Fruit fly (Drosophila melanogaster) whole organism, embryonic: Measurements from ENCODE around the gene CG43915.

Experiments used
- Ada2b ChIP-seq: fragments of 200-800 bp; sonication (Bioruptor generic); IDR thresholded peaks from 2 replicates; pipeline ENCODE4 v1.3.6; 2022; ENCODE audit warnings: missing biosample characterization, missing genetic modification characterization
- Atf-2 ChIP-seq: fragments of 200-800 bp; sonication (Bioruptor generic); optimal IDR thresholded peaks from 2 replicates; lab custom pipeline; 2016; ENCODE audit warnings: missing biosample characterization, missing genetic modification characterization
- CG10321 ChIP-seq: fragments of 200-800 bp; sonication (Bioruptor generic); IDR thresholded peaks from 2 replicates; pipeline ENCODE4 v1.3.6; 2022; ENCODE audit warnings: missing biosample characterization, missing genetic modification characterization
- CG10654 ChIP-seq: fragments of 200-800 bp; sonication (Bioruptor generic); optimal IDR thresholded peaks from 2 replicates; lab custom pipeline; 2016; ENCODE audit warnings: missing biosample characterization, missing genetic modification characterization
- CG11456 ChIP-seq: fragments of 200-800 bp; sonication (Bioruptor generic); IDR thresholded peaks from 3 replicates; pipeline ENCODE4 v1.3.6; 2022; ENCODE audit warnings: missing biosample characterization, missing genetic modification characterization
- CG15479 ChIP-seq: fragments of 200-800 bp; sonication (Bioruptor generic); optimal IDR thresholded peaks from 3 replicates; lab custom pipeline; 2019; ENCODE audit warnings: missing biosample characterization, mild to moderate bottlenecking, missing genetic modification characterization, moderate library complexity
- CG1602 ChIP-seq: fragments of 200-800 bp; sonication (Bioruptor generic); optimal IDR thresholded peaks from 3 replicates; lab custom pipeline; 2016; ENCODE audit warnings: missing biosample characterization, missing genetic modification characterization
- CG16813 ChIP-seq: fragments of 200-800 bp; sonication (Bioruptor generic); IDR thresholded peaks from 3 replicates; pipeline ENCODE4 v1.3.6; 2022; ENCODE audit warnings: missing biosample characterization, missing genetic modification characterization; ENCODE audit not compliant: partially characterized antibody
- CG17361 ChIP-seq: fragments of 200-800 bp; sonication (Bioruptor generic); IDR thresholded peaks from 3 replicates; pipeline ENCODE4 v1.3.6; 2022; ENCODE audit warnings: missing biosample characterization, missing genetic modification characterization
- CG18476 ChIP-seq: fragments of 200-800 bp; sonication (Bioruptor generic); optimal IDR thresholded peaks from 2 replicates; lab custom pipeline; 2016; ENCODE audit warnings: missing biosample characterization, mild to moderate bottlenecking, missing genetic modification characterization
- CG18619 ChIP-seq: fragments of 200-800 bp; sonication (Bioruptor generic); optimal IDR thresholded peaks from 3 replicates; lab custom pipeline; 2017; ENCODE audit warnings: missing biosample characterization, mild to moderate bottlenecking, missing genetic modification characterization
- CG2199 ChIP-seq: fragments of 200-800 bp; sonication (Bioruptor generic); IDR thresholded peaks from 3 replicates; pipeline ENCODE4 v1.3.6; 2022; ENCODE audit warnings: missing biosample characterization, missing genetic modification characterization
- CG2889 ChIP-seq: fragments of 200-800 bp; sonication (Bioruptor generic); IDR thresholded peaks from 3 replicates; pipeline ENCODE4 v1.3.6; 2022; ENCODE audit warnings: missing biosample characterization, missing genetic modification characterization
- CG31441 ChIP-seq: fragments of 200-800 bp; sonication (Bioruptor generic); IDR thresholded peaks from 2 replicates; pipeline ENCODE4 v1.3.6; 2022; ENCODE audit warnings: missing biosample characterization, missing genetic modification characterization
- CG3838 ChIP-seq: fragments of 200-800 bp; sonication (Bioruptor generic); optimal IDR thresholded peaks from 3 replicates; lab custom pipeline; 2016; ENCODE audit warnings: missing biosample characterization, missing genetic modification characterization
- CG4820 ChIP-seq: fragments of 200-800 bp; sonication (Bioruptor generic); optimal IDR thresholded peaks from 3 replicates; lab custom pipeline; 2016; ENCODE audit warnings: missing biosample characterization, missing genetic modification characterization
- CG6175 ChIP-seq: fragments of 200-800 bp; sonication (Bioruptor generic); IDR thresholded peaks from 3 replicates; pipeline ENCODE4 v1.3.6; 2022; ENCODE audit warnings: missing biosample characterization, missing genetic modification characterization
- CG6791 ChIP-seq: fragments of 200-800 bp; sonication (Bioruptor generic); IDR thresholded peaks from 3 replicates; pipeline ENCODE4 v1.3.6; 2022; ENCODE audit warnings: missing biosample characterization, missing genetic modification characterization; ENCODE audit not compliant: partially characterized antibody
- CG7928 ChIP-seq: fragments of 200-800 bp; sonication (Bioruptor generic); optimal IDR thresholded peaks from 2 replicates; lab custom pipeline; 2017; ENCODE audit warnings: missing biosample characterization, mild to moderate bottlenecking, missing genetic modification characterization
- CG8359 ChIP-seq: fragments of 200-800 bp; sonication (Bioruptor generic); optimal IDR thresholded peaks from 2 replicates; lab custom pipeline; 2017; ENCODE audit warnings: missing biosample characterization, mild to moderate bottlenecking, missing genetic modification characterization, borderline replicate concordance
- HLH4C ChIP-seq: fragments of 200-800 bp; sonication (Bioruptor generic); IDR thresholded peaks from 3 replicates; pipeline ENCODE4 v1.3.6; 2022; ENCODE audit warnings: missing biosample characterization, missing genetic modification characterization; ENCODE audit not compliant: partially characterized antibody
- MTF-1 ChIP-seq: fragments of 200-800 bp; sonication (Bioruptor generic); optimal IDR thresholded peaks from 2 replicates; lab custom pipeline; 2018; ENCODE audit warnings: missing biosample characterization, mild to moderate bottlenecking, missing genetic modification characterization, borderline replicate concordance
- Mad ChIP-seq: fragments of 200-800 bp; sonication (Bioruptor generic); optimal IDR thresholded peaks from 2 replicates; lab custom pipeline; 2016; ENCODE audit warnings: missing biosample characterization, missing genetic modification characterization
- Stat92E ChIP-seq, 3 experiments: fragments of >200 bp in 2 of 3; fragments of 200-800 bp in 1 of 3; sonication (Bioruptor generic) in 1 of 3; optimal IDR thresholded peaks; 2 replicates each; lab custom pipeline; 2017 to 2019; ENCODE audit warnings: missing biosample characterization in 3 of 3, missing genetic modification characterization in 3 of 3, mild to moderate bottlenecking in 1 of 3, moderate library complexity in 1 of 3
- Trl ChIP-seq, 3 experiments: fragments of >200 bp in 2 of 3; fragments of 200-800 bp in 1 of 3; sonication (Bioruptor generic) in 1 of 3; optimal IDR thresholded peaks; 2 replicates in 1 of 3; 3 replicates in 2 of 3; lab custom pipeline; 2016 to 2017; ENCODE audit warnings: missing biosample characterization in 1 of 3, missing genetic modification characterization in 1 of 3
- aop ChIP-seq: fragments of 200-800 bp; sonication (Bioruptor generic); IDR thresholded peaks from 2 replicates; pipeline ENCODE4 v1.3.6; 2022; ENCODE audit warnings: missing biosample characterization, missing genetic modification characterization
- ash1 ChIP-seq: fragments of 200-800 bp; sonication (Bioruptor generic); optimal IDR thresholded peaks from 2 replicates; lab custom pipeline; 2018; ENCODE audit warnings: missing biosample characterization, mild to moderate bottlenecking, missing genetic modification characterization
- ato ChIP-seq: fragments of 200-800 bp; sonication (Bioruptor generic); IDR thresholded peaks from 2 replicates; pipeline ENCODE4 v1.3.6; 2022; ENCODE audit warnings: missing biosample characterization, missing genetic modification characterization; ENCODE audit not compliant: partially characterized antibody
- az2 ChIP-seq: fragments of 200-800 bp; sonication (Bioruptor generic); optimal IDR thresholded peaks from 3 replicates; lab custom pipeline; 2016; ENCODE audit warnings: missing biosample characterization, missing genetic modification characterization
- bowl ChIP-seq: fragments of 200-800 bp; sonication (Bioruptor generic); IDR thresholded peaks from 2 replicates; pipeline ENCODE4 v1.3.6; 2022; ENCODE audit warnings: missing biosample characterization, missing genetic modification characterization
- cad ChIP-seq: fragments of >200 bp; optimal IDR thresholded peaks from 2 replicates; lab custom pipeline; 2017; ENCODE audit warnings: missing biosample characterization, missing genetic modification characterization
- chinmo ChIP-seq: fragments of 200-800 bp; sonication (Bioruptor generic); IDR thresholded peaks from 4 replicates; pipeline ENCODE4 v1.3.6; 2022; ENCODE audit warnings: missing biosample characterization, missing genetic modification characterization; ENCODE audit not compliant: partially characterized antibody
- disco-r ChIP-seq: fragments of 200-800 bp; sonication (Bioruptor generic); optimal IDR thresholded peaks from 2 replicates; lab custom pipeline; 2016; ENCODE audit warnings: missing biosample characterization, missing genetic modification characterization
- dm ChIP-seq: fragments of 200-800 bp; sonication (Bioruptor generic); optimal IDR thresholded peaks from 3 replicates; lab custom pipeline; 2016; ENCODE audit warnings: missing biosample characterization, missing genetic modification characterization
- exex ChIP-seq: fragments of 200-800 bp; sonication (Bioruptor generic); optimal IDR thresholded peaks from 4 replicates; lab custom pipeline; 2018; ENCODE audit warnings: missing biosample characterization, mild to moderate bottlenecking, missing genetic modification characterization, moderate library complexity
- gcm2 ChIP-seq: fragments of 200-800 bp; sonication (Bioruptor generic); optimal IDR thresholded peaks from 2 replicates; lab custom pipeline; 2016; ENCODE audit warnings: missing biosample characterization, missing genetic modification characterization
- kni ChIP-seq: fragments of 200-800 bp; sonication (Bioruptor generic); optimal IDR thresholded peaks from 3 replicates; lab custom pipeline; 2017; ENCODE audit warnings: mild to moderate bottlenecking, missing biosample characterization, missing genetic modification reagents, missing genetic modification characterization
- lab ChIP-seq: fragments of 200-800 bp; sonication (Bioruptor generic); optimal IDR thresholded peaks from 3 replicates; lab custom pipeline; 2017; ENCODE audit warnings: missing biosample characterization, missing genetic modification characterization, mild to moderate bottlenecking, moderate library complexity, missing genetic modification reagents
- mam ChIP-seq: fragments of 200-800 bp; sonication (Bioruptor generic); optimal IDR thresholded peaks from 3 replicates; lab custom pipeline; 2016; ENCODE audit warnings: missing biosample characterization, missing genetic modification characterization
- nau ChIP-seq: fragments of 200-800 bp; sonication (Bioruptor generic); optimal IDR thresholded peaks from 3 replicates; lab custom pipeline; 2017; ENCODE audit warnings: missing biosample characterization, mild to moderate bottlenecking, missing genetic modification characterization, missing genetic modification reagents
- otp ChIP-seq: fragments of 200-800 bp; sonication (Bioruptor generic); IDR thresholded peaks from 3 replicates; pipeline ENCODE4, ENCODE4 v1.3.6; 2022; ENCODE audit warnings: missing biosample characterization, missing genetic modification characterization
- p53 ChIP-seq: fragments of 200-800 bp; sonication (Bioruptor generic); optimal IDR thresholded peaks from 2 replicates; lab custom pipeline; 2016; ENCODE audit warnings: missing biosample characterization, missing genetic modification characterization
- pan ChIP-seq, 4 experiments: fragments of >200 bp in 3 of 4; fragments of 200-800 bp in 1 of 4; sonication (Bioruptor generic) in 1 of 4; optimal IDR thresholded peaks in 3 of 4; IDR thresholded peaks in 1 of 4; 2 replicates each; pipeline versions ENCODE4 v1.3.6 to Lab custom; 2017 to 2022; ENCODE audit warnings: missing biosample characterization in 2 of 4, missing genetic modification characterization in 2 of 4, mixed read lengths in 1 of 4
- psq ChIP-seq: fragments of 200-800 bp; sonication (Bioruptor generic); optimal IDR thresholded peaks from 2 replicates; lab custom pipeline; 2017; ENCODE audit warnings: missing biosample characterization, missing genetic modification characterization
- pzg ChIP-seq: fragments of 200-800 bp; sonication (Bioruptor generic); optimal IDR thresholded peaks from 3 replicates; lab custom pipeline; 2018; ENCODE audit warnings: missing biosample characterization, mild to moderate bottlenecking, missing genetic modification characterization, moderate library complexity
- run ChIP-seq: fragments of 200-800 bp; sonication (Bioruptor generic); optimal IDR thresholded peaks from 3 replicates; lab custom pipeline; 2018; ENCODE audit warnings: missing biosample characterization, mild to moderate bottlenecking, missing genetic modification characterization
- shn ChIP-seq: fragments of 200-800 bp; sonication (Bioruptor generic); optimal IDR thresholded peaks from 3 replicates; lab custom pipeline; 2016; ENCODE audit warnings: missing biosample characterization, missing genetic modification characterization
- sisA ChIP-seq: fragments of 200-800 bp; sonication (Bioruptor generic); IDR thresholded peaks from 2 replicates; pipeline ENCODE4 v1.3.6; 2022; ENCODE audit warnings: missing biosample characterization, missing genetic modification characterization
- so ChIP-seq: fragments of 200-800 bp; sonication (Bioruptor generic); IDR thresholded peaks from 3 replicates; pipeline ENCODE4 v1.3.6; 2022; ENCODE audit warnings: missing biosample characterization, missing genetic modification characterization
- sug ChIP-seq: fragments of 200-800 bp; optimal IDR thresholded peaks from 2 replicates; lab custom pipeline; 2019; ENCODE audit warnings: missing biosample characterization, mild to moderate bottlenecking, missing genetic modification characterization, moderate library complexity

The CG43915 gene

DNA sequence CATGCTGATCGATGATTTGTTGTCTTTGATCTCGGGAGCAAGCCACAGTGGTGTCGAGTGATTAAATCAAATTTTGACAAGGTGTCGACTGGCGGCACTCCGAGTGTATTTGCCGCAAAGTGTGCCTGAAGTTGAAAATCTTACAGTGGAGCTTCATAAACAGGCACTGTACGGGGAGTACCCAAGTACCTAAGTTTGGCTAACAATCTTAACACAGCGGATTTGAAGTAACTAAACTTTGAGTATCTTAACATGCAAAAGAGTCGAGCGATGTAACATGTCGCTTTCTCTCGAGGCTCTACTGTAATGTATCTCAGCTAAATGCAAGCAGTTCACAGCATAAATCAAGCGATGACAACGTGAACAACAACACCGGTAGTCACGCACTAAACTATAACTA lies 44.1 kb downstream of the CG43915 start (continued):
- no peak for TF ChIP-seq pan (optimal IDR thresholded peaks at IDR 0.05; lab: Kevin White, UChicago)
- TF ChIP-seq pan (GFP tag; optimal IDR thresholded peaks at IDR 0.05 in 1 of 2, IDR thresholded peaks at IDR 0.05 in 1 of 2), result peak in 1 of 2 experiments; percentile 71
- peak; percentile 24 for TF ChIP-seq Mad (GFP tag; lab: Kevin White, UChicago)
- peak; percentile 79 for TF ChIP-seq sisA (GFP tag; lab: Robert Waterston, UW)
- peak; percentile 36 for TF ChIP-seq shn
- peak; percentile 35 for TF ChIP-seq CG18619 (GFP tag; lab: Kevin White, UChicago)
- no peak for TF ChIP-seq kni (GFP tag; lab: Kevin White, UChicago)
- no peak for TF ChIP-seq CG16813 (GFP tag; lab: Robert Waterston, UW)
- TF ChIP-seq mam (GFP tag; lab: Kevin White, UChicago), result peak; percentile 39
- TF ChIP-seq chinmo, result no peak
- peak; percentile 32 for TF ChIP-seq Atf-2
- TF ChIP-seq Stat92E (GFP tag; optimal IDR thresholded peaks at IDR 0.05; lab: Kevin White, UChicago), result no peak
- no peak for TF ChIP-seq CG6791 (GFP tag; lab: Robert Waterston, UW)
- no peak for TF ChIP-seq bowl (GFP tag; lab: Robert Waterston, UW)
- peak; percentile 62 for TF ChIP-seq CG1602 (GFP tag; lab: Kevin White, UChicago)
- no peak for TF ChIP-seq CG10321 (GFP tag; lab: Robert Waterston, UW)
- TF ChIP-seq CG4820 (GFP tag; lab: Kevin White, UChicago), result peak; percentile 66
- TF ChIP-seq CG11456 (GFP tag; lab: Robert Waterston, UW), result peak; percentile 70; the same call in 2 of the 3 replicates
- TF ChIP-seq Trl (optimal IDR thresholded peaks at IDR 0.05; lab: Kevin White, UChicago), result no peak
- TF ChIP-seq Trl (GFP tag; optimal IDR thresholded peaks at IDR 0.05; lab: Kevin White, UChicago), result peak; percentile 60
- no peak for TF ChIP-seq nau (GFP tag; lab: Kevin White, UChicago)
- TF ChIP-seq lab, result peak; percentile 29
- peak; percentile 0 for TF ChIP-seq p53 (GFP tag; lab: Kevin White, UChicago)
- peak; percentile 10 for TF ChIP-seq dm
- peak; percentile 24 for TF ChIP-seq CG18476 (GFP tag; lab: Kevin White, UChicago)
- no peak for TF ChIP-seq sug (tag; lab: Kevin White, UChicago)
- TF ChIP-seq pzg, result no peak
- TF ChIP-seq HLH4C (GFP tag; lab: Robert Waterston, UW), result no peak
- no peak for TF ChIP-seq run (tag; lab: Kevin White, UChicago)
- TF ChIP-seq CG6175 (GFP tag; lab: Robert Waterston, UW), result no peak
- no peak for TF ChIP-seq CG15479 (GFP tag; lab: Kevin White, UChicago)
- TF ChIP-seq CG8359 (GFP tag; lab: Kevin White, UChicago), result no peak
- TF ChIP-seq ash1 (GFP tag; lab: Kevin White, UChicago), result no peak
- TF ChIP-seq cad, result no peak
- TF ChIP-seq ato (GFP tag; lab: Robert Waterston, UW), result no peak
- TF ChIP-seq CG2889 (GFP tag; lab: Robert Waterston, UW), result 0 out of 3 replicates have a peak, but pooled peaks have one; percentile 34
- peak; percentile 75 for TF ChIP-seq az2 (GFP tag; lab: Kevin White, UChicago)
- TF ChIP-seq CG10654 (GFP tag; lab: Kevin White, UChicago), result peak; percentile 61
- no peak for TF ChIP-seq gcm2 (GFP tag; lab: Kevin White, UChicago)
- TF ChIP-seq CG3838 (GFP tag; lab: Kevin White, UChicago), result no peak
- TF ChIP-seq so (GFP tag; lab: Robert Waterston, UW), result 0 out of 3 replicates have a peak, but pooled peaks have one; percentile 13
- TF ChIP-seq CG2199 (GFP tag; lab: Robert Waterston, UW), result peak; percentile 28; the same call in 1 of the 3 replicates
- no peak for TF ChIP-seq exex (tag; lab: Kevin White, UChicago)
- TF ChIP-seq disco-r (GFP tag; lab: Kevin White, UChicago), result no peak
- TF ChIP-seq otp (GFP tag; lab: Robert Waterston, UW), result peak; percentile 82
- peak; percentile 63 for TF ChIP-seq MTF-1 (GFP tag; lab: Kevin White, UChicago)
- no peak for TF ChIP-seq CG7928 (GFP tag; lab: Kevin White, UChicago)
- peak; percentile 61 for TF ChIP-seq Ada2b (GFP tag; lab: Robert Waterston, UW)
- TF ChIP-seq CG17361 (GFP tag; lab: Robert Waterston, UW), result peak; percentile 64
- no peak for TF ChIP-seq psq (GFP tag; lab: Kevin White, UChicago)
- peak; percentile 60 for TF ChIP-seq CG31441 (GFP tag; lab: Robert Waterston, UW)
- no peak for TF ChIP-seq aop (GFP tag; lab: Robert Waterston, UW)
